Worm (Caenorhabditis elegans) whole organism, L3 larva: ENCODE data around the gene T28H10.2.

ENCODE experiments used
- R02D3.7 ChIP-seq: fragments of 150-350 bp; optimal IDR thresholded peaks from 2 replicates; lab custom pipeline; 2014; ENCODE audit warnings: missing biosample characterization, missing genetic modification characterization
- ZK546.5 ChIP-seq: sonication (generic microtip); optimal IDR thresholded peaks from 2 replicates; lab custom pipeline; 2017; ENCODE audit warnings: missing biosample characterization, missing genetic modification characterization
- aly-2 ChIP-seq: fragments of 150-350 bp; optimal IDR thresholded peaks from 2 replicates; lab custom pipeline; 2014; ENCODE audit warnings: missing biosample characterization, missing genetic modification characterization
- ceh-16 ChIP-seq: sonication (generic microtip); optimal IDR thresholded peaks from 2 replicates; lab custom pipeline; 2017; ENCODE audit warnings: missing biosample characterization, missing genetic modification characterization
- ceh-28 ChIP-seq: fragments of 150-350 bp; optimal IDR thresholded peaks from 2 replicates; lab custom pipeline; 2014; ENCODE audit warnings: missing biosample characterization, missing genetic modification reagents, missing genetic modification characterization
- egl-27 ChIP-seq: sonication (generic microtip); optimal IDR thresholded peaks from 4 replicates; lab custom pipeline; 2017; ENCODE audit warnings: missing biosample characterization, missing genetic modification reagents, missing genetic modification characterization
- elt-1 ChIP-seq: fragments of 150-350 bp; optimal IDR thresholded peaks from 2 replicates; lab custom pipeline; 2014; ENCODE audit warnings: missing biosample characterization, missing genetic modification characterization
- elt-2 ChIP-seq: sonication (generic microtip); optimal IDR thresholded peaks from 2 replicates; lab custom pipeline; 2016; ENCODE audit warnings: missing genetic modification reagents, mild to moderate bottlenecking, missing genetic modification characterization, missing compliant biosample characterization
- elt-3 ChIP-seq, 3 experiments: fragments of 150-350 bp in 1 of 3; sonication (generic microtip) in 2 of 3; optimal IDR thresholded peaks; 2 replicates in 2 of 3; 4 replicates in 1 of 3; lab custom pipeline; 2014 to 2017; ENCODE audit warnings: missing biosample characterization in 3 of 3, missing genetic modification characterization in 3 of 3
- eor-1 ChIP-seq, 2 experiments: fragments of 150-350 bp; optimal IDR thresholded peaks; 2 replicates each; lab custom pipeline; 2014 to 2018; ENCODE audit warnings: missing biosample characterization in 2 of 2, missing genetic modification characterization in 2 of 2
- fkh-10 ChIP-seq: sonication (generic microtip); optimal IDR thresholded peaks from 2 replicates; lab custom pipeline; 2017; ENCODE audit warnings: missing biosample characterization, missing genetic modification reagents, missing genetic modification characterization
- fkh-2 ChIP-seq: fragments of 150-350 bp; optimal IDR thresholded peaks from 2 replicates; lab custom pipeline; 2014; ENCODE audit warnings: missing biosample characterization, missing genetic modification reagents, missing genetic modification characterization
- fos-1 ChIP-seq: fragments of 150-350 bp; optimal IDR thresholded peaks from 2 replicates; lab custom pipeline; 2014; ENCODE audit warnings: missing biosample characterization, missing genetic modification characterization
- hmg-11 ChIP-seq: sonication (generic microtip); optimal IDR thresholded peaks from 2 replicates; lab custom pipeline; 2016; ENCODE audit warnings: missing genetic modification characterization, missing compliant biosample characterization
- lin-15B ChIP-seq: fragments of 150-350 bp; optimal IDR thresholded peaks from 2 replicates; lab custom pipeline; 2014; ENCODE audit warnings: missing biosample characterization, missing genetic modification characterization
- lin-39 ChIP-seq: fragments of 150-350 bp; optimal IDR thresholded peaks from 2 replicates; lab custom pipeline; 2018; ENCODE audit warnings: missing biosample characterization, missing genetic modification reagents, missing genetic modification characterization
- lsy-12 ChIP-seq: sonication (generic microtip); optimal IDR thresholded peaks from 2 replicates; lab custom pipeline; 2016; ENCODE audit warnings: mild to moderate bottlenecking, missing genetic modification characterization, missing compliant biosample characterization
- mdl-1 ChIP-seq: fragments of 150-350 bp; optimal IDR thresholded peaks from 2 replicates; lab custom pipeline; 2014; ENCODE audit warnings: missing biosample characterization, missing genetic modification characterization
- mml-1 ChIP-seq: fragments of 150-350 bp; sonication (generic microtip); optimal IDR thresholded peaks from 3 replicates; lab custom pipeline; 2014; ENCODE audit warnings: missing biosample characterization, missing genetic modification characterization
- nfya-1 ChIP-seq: sonication (generic microtip); optimal IDR thresholded peaks from 2 replicates; lab custom pipeline; 2017; ENCODE audit warnings: missing genetic modification characterization, mild to moderate bottlenecking, missing compliant biosample characterization, antibody characterized with exemption, moderate library complexity; ENCODE audit not compliant: insufficient read depth
- nhr-11 ChIP-seq: fragments of 150-350 bp; optimal IDR thresholded peaks from 2 replicates; lab custom pipeline; 2014; ENCODE audit warnings: missing biosample characterization, missing genetic modification characterization
- nhr-12 ChIP-seq: fragments of 150-350 bp; optimal IDR thresholded peaks from 2 replicates; lab custom pipeline; 2014; ENCODE audit warnings: missing biosample characterization, missing genetic modification characterization
- nhr-23 ChIP-seq: fragments of 150-350 bp; optimal IDR thresholded peaks from 2 replicates; lab custom pipeline; 2014; ENCODE audit warnings: missing biosample characterization, missing genetic modification reagents, missing genetic modification characterization
- nhr-237 ChIP-seq: fragments of 150-350 bp; optimal IDR thresholded peaks from 2 replicates; lab custom pipeline; 2014; ENCODE audit warnings: missing biosample characterization, missing genetic modification characterization
- nhr-25 ChIP-seq: sonication (generic microtip); optimal IDR thresholded peaks from 2 replicates; lab custom pipeline; 2017; ENCODE audit warnings: missing biosample characterization, missing genetic modification characterization
- nhr-28 ChIP-seq: fragments of 150-350 bp; optimal IDR thresholded peaks from 2 replicates; lab custom pipeline; 2014; ENCODE audit warnings: missing biosample characterization, missing genetic modification characterization
- nhr-43 ChIP-seq: sonication (generic microtip); optimal IDR thresholded peaks from 2 replicates; lab custom pipeline; 2016; ENCODE audit warnings: mild to moderate bottlenecking, missing genetic modification characterization, missing compliant biosample characterization; ENCODE audit not compliant: poor library complexity, severe bottlenecking
- nhr-76 ChIP-seq: fragments of 150-350 bp; sonication (generic microtip); optimal IDR thresholded peaks from 5 replicates; lab custom pipeline; 2014; ENCODE audit warnings: missing biosample characterization, missing genetic modification characterization
- pqm-1 ChIP-seq: fragments of 150-350 bp; optimal IDR thresholded peaks from 2 replicates; lab custom pipeline; 2017; ENCODE audit warnings: missing biosample characterization, missing genetic modification characterization, inconsistent platforms
- sea-2 ChIP-seq: fragments of 150-350 bp; sonication (generic microtip); optimal IDR thresholded peaks from 4 replicates; lab custom pipeline; 2014; ENCODE audit warnings: missing biosample characterization, missing genetic modification reagents, missing genetic modification characterization
- skn-1 ChIP-seq: fragments of 150-350 bp; optimal IDR thresholded peaks from 2 replicates; lab custom pipeline; 2014; ENCODE audit warnings: missing biosample characterization, missing genetic modification characterization
- snpc-4 ChIP-seq: fragments of 150-350 bp; optimal IDR thresholded peaks from 2 replicates; lab custom pipeline; 2014; ENCODE audit warnings: missing biosample characterization, missing genetic modification characterization
- tbx-2 ChIP-seq: sonication (generic microtip); optimal IDR thresholded peaks from 2 replicates; lab custom pipeline; 2016; ENCODE audit warnings: mild to moderate bottlenecking, missing genetic modification characterization, missing compliant biosample characterization
- zag-1 ChIP-seq: fragments of 150-350 bp; optimal IDR thresholded peaks from 2 replicates; lab custom pipeline; 2014; ENCODE audit warnings: missing biosample characterization, missing genetic modification characterization
- ztf-11 ChIP-seq: fragments of 150-350 bp; optimal IDR thresholded peaks from 2 replicates; lab custom pipeline; 2014; ENCODE audit warnings: missing biosample characterization, missing genetic modification characterization
- ztf-4 ChIP-seq: fragments of 150-350 bp; optimal IDR thresholded peaks from 2 replicates; lab custom pipeline; 2014; ENCODE audit warnings: missing biosample characterization, missing genetic modification characterization

T28H10.2 gene

DNA sequence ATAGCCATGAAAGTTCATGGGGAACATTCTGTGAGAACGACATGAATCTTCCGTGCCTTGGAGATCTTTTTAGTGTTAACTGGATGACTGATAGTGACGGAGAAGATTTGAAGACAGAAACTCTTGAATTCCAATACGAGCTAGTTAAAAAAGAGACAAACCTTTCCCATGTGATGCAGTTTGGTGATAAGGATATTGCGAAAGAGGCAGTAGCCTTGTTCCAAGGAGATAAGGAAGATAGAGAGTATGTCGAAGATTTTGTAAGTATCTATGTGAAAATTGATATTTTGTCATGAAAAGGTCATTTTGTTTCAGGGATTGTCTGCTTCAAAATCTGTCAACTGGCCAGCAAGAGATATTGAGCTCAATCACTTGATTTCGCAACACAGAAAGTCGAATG is 1.2 kb upstream of the T28H10.2 start:
- peak; percentile 57 for TF ChIP-seq elt-2 (tag; lab: Kevin White, UChicago)
- TF ChIP-seq pqm-1: no peak
- TF ChIP-seq nhr-28: no peak
- no peak for TF ChIP-seq elt-3 (tag; optimal IDR thresholded peaks at IDR 0.05; lab: Kevin White, UChicago)
- TF ChIP-seq nhr-43 (tag; lab: Kevin White, UChicago): peak; percentile 29

DNA sequence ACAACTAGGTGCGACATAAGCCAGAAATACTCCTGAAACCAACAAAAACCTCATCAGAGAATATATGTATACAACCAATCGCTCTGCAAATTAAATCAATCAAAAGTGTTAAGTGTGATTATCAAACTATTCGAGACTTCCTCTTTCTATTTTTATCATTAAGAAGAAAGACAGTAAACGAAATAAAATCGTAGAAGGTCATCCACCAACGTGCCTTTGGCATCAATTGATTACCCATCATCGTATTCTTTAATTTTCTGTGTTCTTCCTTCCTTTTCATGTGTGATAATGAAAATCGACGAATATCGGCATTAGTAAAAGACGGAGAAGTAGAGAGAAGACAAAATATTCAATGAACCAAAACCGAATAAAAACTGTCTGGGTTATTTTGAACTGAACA is 803 bp downstream of the T28H10.2 start:
- TF ChIP-seq elt-1 (tag; lab: Kevin White, UChicago) (no peak), nhr-23 (tag; lab: Kevin White, UChicago) (peak; percentile 15)
- TF ChIP-seq, all 47 proteins: peak for 1

DNA sequence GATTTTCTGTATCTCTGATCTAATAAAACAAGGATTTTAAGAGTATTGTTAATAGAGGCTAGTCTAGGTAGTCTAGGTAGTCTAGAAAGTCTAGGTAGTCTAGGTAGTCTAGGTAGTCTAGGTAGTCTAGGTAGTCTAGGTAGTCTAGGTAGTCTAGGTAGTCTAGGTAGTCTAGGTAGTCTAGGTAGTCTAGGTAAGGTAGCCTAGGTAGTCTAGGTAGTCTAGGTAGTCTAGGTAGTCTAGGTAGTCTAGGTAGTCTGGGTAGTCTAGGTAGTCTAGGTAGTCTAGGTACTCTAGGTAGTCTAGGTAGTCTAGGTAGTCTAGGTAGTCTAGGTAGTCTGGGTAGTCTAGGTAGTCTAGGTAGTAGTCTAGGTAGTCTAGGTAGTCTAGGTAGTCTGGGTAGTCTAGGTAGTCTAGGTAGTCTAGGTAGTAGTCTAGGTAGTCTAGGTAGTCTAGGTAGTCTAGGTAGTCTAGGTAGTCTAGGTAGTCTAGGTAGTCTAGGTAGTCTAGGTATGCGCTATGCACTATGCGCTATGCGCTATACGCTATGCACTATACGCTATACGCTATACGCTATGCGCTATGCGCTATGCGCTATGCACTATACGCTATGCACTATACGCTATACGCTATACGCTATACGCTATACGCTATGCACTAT is 2.7 kb downstream of the T28H10.2 start:
- TF ChIP-seq nhr-237 (peak; percentile 41), nhr-43 (tag; lab: Kevin White, UChicago) (peak; percentile 83)

DNA sequence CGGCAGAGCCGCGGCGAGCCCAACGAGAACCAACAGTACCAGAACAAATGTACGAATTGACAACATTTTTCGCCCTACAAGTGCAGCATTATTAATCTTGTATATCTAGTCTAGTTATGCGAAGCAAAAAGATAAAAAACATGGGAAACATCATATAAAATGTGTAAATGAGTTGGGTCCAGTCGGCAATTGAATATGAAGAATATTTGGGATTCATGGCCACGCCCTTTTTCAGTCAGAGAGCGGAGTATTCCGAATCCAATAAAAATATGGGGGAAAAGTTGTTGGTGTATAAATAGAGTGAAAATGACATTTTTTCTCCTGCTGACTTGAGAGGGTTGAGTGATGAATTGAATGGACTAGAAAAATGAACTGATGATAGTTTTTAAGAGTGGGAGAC is 6.6 kb downstream of the T28H10.2 start, which contains the start of gene nlp-46:
nlp-46 (minus strand) TSS at position 101 of the 400 bp plus-strand sequence.
- TF ChIP-seq nhr-12 (tag; lab: Kevin White, UChicago): no peak
- TF ChIP-seq ztf-11 (tag; lab: Kevin White, UChicago): no peak
- no peak for TF ChIP-seq mdl-1 (tag; lab: Kevin White, UChicago)
- TF ChIP-seq sea-2 (GFP tag; lab: Kevin White, UChicago): no peak
- TF ChIP-seq elt-1 (tag; lab: Kevin White, UChicago): no peak
- no peak for TF ChIP-seq lsy-12 (tag; lab: Kevin White, UChicago)
- TF ChIP-seq lin-15B (tag; lab: Kevin White, UChicago): no peak
- no peak for TF ChIP-seq skn-1 (tag; lab: Kevin White, UChicago)
- TF ChIP-seq mml-1 (tag; lab: Kevin White, UChicago): no peak
- TF ChIP-seq fkh-10 (GFP tag; lab: Kevin White, UChicago): no peak
- TF ChIP-seq ZK546.5 (tag; lab: Kevin White, UChicago): no peak
- TF ChIP-seq ztf-4 (tag; lab: Kevin White, UChicago): no peak
- no peak for TF ChIP-seq elt-3 (tag; optimal IDR thresholded peaks at IDR 0.05; lab: Kevin White, UChicago)
- no peak for TF ChIP-seq nhr-28

DNA sequence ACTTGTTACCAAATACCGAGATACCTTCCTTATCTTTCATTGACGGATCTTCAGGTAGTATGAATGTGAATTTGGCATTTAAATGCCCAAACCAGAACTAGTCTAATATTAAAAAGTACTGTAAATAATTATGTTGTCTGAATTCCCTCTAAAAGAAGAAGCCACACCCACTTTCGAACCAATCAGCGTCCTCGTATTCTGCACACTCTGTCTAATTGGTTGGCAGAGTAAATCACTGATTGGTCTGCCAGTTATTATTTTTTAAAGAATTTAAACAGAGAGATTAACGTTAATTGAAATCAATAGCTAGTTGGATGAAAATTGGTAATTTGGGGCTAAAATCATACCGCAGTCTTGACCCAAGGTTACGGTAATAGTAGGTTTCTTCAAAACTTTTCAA is 7.0 kb downstream of the T28H10.2 start:
- TF ChIP-seq tbx-2 (tag; lab: Kevin White, UChicago): no peak
- TF ChIP-seq nfya-1: peak; percentile 54
- TF ChIP-seq, all 47 proteins: peak for 1

DNA sequence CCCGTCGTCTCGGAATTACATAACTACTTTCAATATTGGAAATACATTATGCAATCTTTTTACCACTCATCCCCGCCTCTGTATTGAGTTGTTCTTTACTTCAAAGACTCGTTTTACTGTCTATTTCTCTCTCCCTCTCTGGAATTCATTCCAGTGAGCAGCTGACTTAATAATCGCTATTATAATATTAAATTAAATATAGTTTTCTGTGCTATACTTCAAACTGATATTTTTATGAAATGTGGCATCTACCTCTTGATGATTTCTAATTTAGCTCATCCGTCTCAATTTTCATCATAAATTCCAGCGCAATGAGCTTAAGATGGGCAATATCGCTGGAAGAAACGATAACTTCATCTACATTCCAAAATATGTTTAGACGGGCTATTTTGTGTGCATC is 9.3 kb downstream of the T28H10.2 start, which contains the start of gene T28H10.1:
T28H10.1 (plus strand) TSS at position 301 of the 400 bp plus-strand sequence.
- TF ChIP-seq ztf-11 (tag; lab: Kevin White, UChicago): no peak
- no peak for TF ChIP-seq nhr-237
- TF ChIP-seq fkh-2 (tag; lab: Kevin White, UChicago): no peak
- no peak for TF ChIP-seq ceh-16 (tag; lab: Kevin White, UChicago)
- TF ChIP-seq, all 47 proteins: peak for 0

DNA sequence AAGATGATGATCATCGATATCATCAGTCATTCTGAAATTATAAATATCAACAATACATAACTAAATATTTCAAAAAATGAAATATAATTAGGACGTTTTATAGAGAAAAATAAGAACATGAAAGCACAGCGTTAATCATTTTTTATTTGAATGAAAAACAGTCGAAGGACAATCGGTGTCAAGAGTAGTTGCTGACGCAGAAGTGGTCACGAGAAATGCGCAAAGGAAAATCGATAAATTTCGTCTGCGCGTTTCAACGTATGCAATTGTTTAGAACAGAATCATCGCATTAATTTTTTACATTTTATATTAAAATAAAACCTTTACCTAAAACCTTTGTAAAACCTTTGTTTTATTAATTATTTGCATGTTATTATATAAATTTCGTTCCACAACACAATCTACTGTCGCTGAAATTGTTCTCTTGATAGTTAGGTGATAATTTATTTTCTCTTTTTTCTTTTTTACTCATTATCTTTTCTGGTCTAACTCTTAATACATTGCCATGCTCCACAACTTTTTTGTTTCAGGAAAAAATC is 15.0 kb downstream of the T28H10.2 start, which contains the start of the genes W04D2.4 and rbm-25:
W04D2.4 (minus strand) TSS at position 31 of the 539 bp plus-strand sequence.
rbm-25 (plus strand) TSS at position 489 of the 539 bp plus-strand sequence.
- no peak for TF ChIP-seq fkh-2 (tag; lab: Kevin White, UChicago)
- TF ChIP-seq nhr-25 (tag; lab: Kevin White, UChicago): peak; percentile 24
- no peak for TF ChIP-seq R02D3.7 (tag; lab: Kevin White, UChicago)
- no peak for TF ChIP-seq ztf-4 (tag; lab: Kevin White, UChicago)
- no peak for TF ChIP-seq nhr-28
- peak; percentile 36 for TF ChIP-seq lsy-12 (tag; lab: Kevin White, UChicago)
- TF ChIP-seq elt-2 (tag; lab: Kevin White, UChicago): peak; percentile 35
- peak; percentile 73 for TF ChIP-seq tbx-2 (tag; lab: Kevin White, UChicago)
- TF ChIP-seq lin-39 (tag; lab: Kevin White, UChicago): peak; percentile 40
- no peak for TF ChIP-seq sea-2 (GFP tag; lab: Kevin White, UChicago)
- TF ChIP-seq aly-2 (tag; lab: Kevin White, UChicago): no peak
- TF ChIP-seq nhr-23 (tag; lab: Kevin White, UChicago): peak; percentile 83
- TF ChIP-seq snpc-4 (tag; lab: Kevin White, UChicago): peak; percentile 91
- TF ChIP-seq egl-27: no peak
- TF ChIP-seq fkh-10 (GFP tag; lab: Kevin White, UChicago): no peak
- TF ChIP-seq zag-1 (tag; lab: Kevin White, UChicago): no peak
- peak; percentile 68 for TF ChIP-seq hmg-11
- TF ChIP-seq lin-15B (tag; lab: Kevin White, UChicago): peak; percentile 76
- no peak for TF ChIP-seq eor-1 (tag; optimal IDR thresholded peaks at IDR 0.05; lab: Kevin White, UChicago)
- TF ChIP-seq elt-1 (tag; lab: Kevin White, UChicago): no peak
- TF ChIP-seq nhr-237: no peak
- TF ChIP-seq nhr-11 (tag; lab: Kevin White, UChicago): no peak
- TF ChIP-seq nhr-76 (tag; lab: Kevin White, UChicago): no peak
- no peak for TF ChIP-seq nhr-12 (tag; lab: Kevin White, UChicago)
- peak; percentile 92 for TF ChIP-seq ceh-28 (tag; lab: Kevin White, UChicago)
- no peak for TF ChIP-seq ztf-11 (tag; lab: Kevin White, UChicago)
- no peak for TF ChIP-seq fos-1 (tag; lab: Kevin White, UChicago)
